Fruit fly (Drosophila melanogaster): ENCODE data around the gene CG3638.

DNA sequence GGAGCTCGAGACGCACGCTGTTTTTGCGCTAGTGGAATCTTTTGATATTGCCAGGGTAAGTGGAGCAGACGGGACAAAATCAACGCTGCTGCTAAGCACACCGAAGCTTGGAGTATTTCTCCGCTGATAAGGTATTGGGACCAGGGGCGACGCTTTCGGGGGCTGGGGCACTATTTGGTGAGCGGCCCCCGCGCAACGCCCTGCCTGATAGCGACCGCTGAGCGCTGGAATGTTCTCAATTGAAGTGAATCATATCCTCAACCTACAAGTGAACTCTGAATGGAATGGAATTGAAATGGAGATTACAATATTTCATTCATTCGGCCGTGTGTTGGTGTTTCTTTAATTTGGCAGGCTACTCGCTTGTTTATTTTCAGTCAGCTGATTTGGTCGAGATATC is 45.9 kb upstream of the CG3638 start:
- TF ChIP-seq org-1 (GFP tag; optimal IDR thresholded peaks at IDR 0.05) (no peak), Fer3 (tag; optimal IDR thresholded peaks at IDR 0.05) (no peak), CG1647 (GFP tag; optimal IDR thresholded peaks at IDR 0.05) (no peak), fu2 (GFP tag; optimal IDR thresholded peaks at IDR 0.05) (no peak), CHES-1-like (GFP tag; optimal IDR thresholded peaks at IDR 0.05) (no peak), pan (optimal IDR thresholded peaks at IDR 0.05) (no peak), pan (GFP tag; optimal IDR thresholded peaks at IDR 0.05 in 1 of 2, IDR thresholded peaks at IDR 0.05 in 1 of 2) (no peak), HmgD (GFP tag; optimal IDR thresholded peaks at IDR 0.05) (no peak), Oli (tag; optimal IDR thresholded peaks at IDR 0.05) (no peak)

Data from whole organism, embryonic.